Worm (Caenorhabditis elegans): ENCODE measurements around the gene R57.2.

- TF ChIP-seq snpc-4 (GFP tag; optimal IDR thresholded peaks at IDR 0.05) (no peak), snpc-4 (tag; optimal IDR thresholded peaks at IDR 0.05) (peak in 1 of 4 experiments; percentile 4), lir-1 (GFP tag; conservative IDR thresholded peaks at IDR 0.05) (no peak), egl-44 (GFP tag; IDR thresholded peaks at IDR 0.05) (no peak), mcd-1 (GFP tag; IDR thresholded peaks at IDR 0.05) (peak; percentile 31; the same call in 1 of the 2 replicates), F22D6.2 (tag; optimal IDR thresholded peaks at IDR 0.05) (no peak), ztf-26 (tag; optimal IDR thresholded peaks at IDR 0.05) (no peak), nfyb-1 (GFP tag; IDR thresholded peaks at IDR 0.05) (no peak), B0261.1 (tag; optimal IDR thresholded peaks at IDR 0.05) (no peak), egl-18 (GFP tag; IDR thresholded peaks at IDR 0.05) (no peak), F37B4.10 (GFP tag; IDR thresholded peaks at IDR 0.05) (no peak), T07F8.4 (tag; optimal IDR thresholded peaks at IDR 0.05) (no peak), aptf-3 (GFP tag; IDR thresholded peaks at IDR 0.05) (no peak), F57A8.1 (GFP tag; optimal IDR thresholded peaks at IDR 0.05) (no peak), attf-6 (GFP tag; IDR thresholded peaks at IDR 0.05) (no peak)
These were observed 27.0 kb downstream of the R57.2 start for ce11 chrX:324021-324420.
